Worm (Caenorhabditis elegans) whole organism, early embryonic: Measurements from ENCODE around the gene lron-5.
A peak's percentile ranks its signal among the peaks of the same experiment; 100 is the strongest.

Experiments
- B0310.2 ChIP-seq: sonication (generic microtip); optimal IDR thresholded peaks from 2 replicates; lab custom pipeline; 2016; ENCODE audit warnings: mild to moderate bottlenecking, missing genetic modification characterization, missing compliant biosample characterization
- F13C5.2 ChIP-seq: sonication (generic microtip); optimal IDR thresholded peaks from 2 replicates; lab custom pipeline; 2017; ENCODE audit warnings: mild to moderate bottlenecking, missing genetic modification characterization, inconsistent platforms, missing compliant biosample characterization
- aly-1 ChIP-seq: sonication (generic microtip); optimal IDR thresholded peaks from 2 replicates; lab custom pipeline; 2016; ENCODE audit warnings: missing genetic modification characterization, missing compliant biosample characterization
- ama-1 ChIP-seq: fragments of 150-350 bp; optimal IDR thresholded peaks from 2 replicates; lab custom pipeline; 2014
- ceh-13 ChIP-seq: fragments of 200-800 bp; sonication (Bioruptor generic); optimal IDR thresholded peaks from 2 replicates; lab custom pipeline; 2018; ENCODE audit warnings: mild to moderate bottlenecking, missing genetic modification characterization, missing compliant biosample characterization
- ceh-36 ChIP-seq: sonication (generic microtip); optimal IDR thresholded peaks from 2 replicates; lab custom pipeline; 2016; ENCODE audit warnings: missing genetic modification characterization, inconsistent platforms, missing compliant biosample characterization
- ets-7 ChIP-seq: sonication (generic microtip); optimal IDR thresholded peaks from 2 replicates; lab custom pipeline; 2016; ENCODE audit warnings: missing genotype, missing genetic modification characterization, missing compliant biosample characterization
- flt-1 ChIP-seq: fragments of 200-800 bp; sonication (Bioruptor generic); IDR thresholded peaks from 2 replicates; pipeline ENCODE4 v1.3.6; 2022; ENCODE audit warnings: missing genetic modification characterization, missing compliant biosample characterization
- hmbx-1 ChIP-seq: sonication (generic microtip); optimal IDR thresholded peaks from 2 replicates; lab custom pipeline; 2016; ENCODE audit warnings: mild to moderate bottlenecking, missing genetic modification characterization, missing compliant biosample characterization
- hmg-4 ChIP-seq: fragments of 200-800 bp; sonication (Bioruptor generic); optimal IDR thresholded peaks from 2 replicates; lab custom pipeline; 2018; ENCODE audit warnings: mild to moderate bottlenecking, missing genetic modification characterization, missing compliant biosample characterization
- hnd-1 ChIP-seq: sonication (generic microtip); optimal IDR thresholded peaks from 2 replicates; lab custom pipeline; 2016; ENCODE audit warnings: missing genetic modification characterization, missing compliant biosample characterization
- pes-1 ChIP-seq: fragments of 200-800 bp; sonication (Bioruptor generic); IDR thresholded peaks from 2 replicates; pipeline ENCODE4 v1.3.6; 2022; ENCODE audit warnings: missing genetic modification reagents, missing genetic modification characterization, missing compliant biosample characterization
- scrt-1 ChIP-seq: fragments of 200-800 bp; sonication (Bioruptor generic); IDR thresholded peaks from 2 replicates; pipeline ENCODE4 v1.3.6; 2022; ENCODE audit warnings: missing genetic modification characterization, missing compliant biosample characterization
- sea-1 ChIP-seq: fragments of 200-800 bp; sonication (Bioruptor generic); conservative IDR thresholded peaks from 2 replicates; pipeline ENCODE4 v1.3.6; 2022; ENCODE audit warnings: missing genetic modification characterization, missing compliant biosample characterization
- tbx-11 ChIP-seq: fragments of 200-800 bp; sonication (Bioruptor generic); IDR thresholded peaks from 2 replicates; pipeline ENCODE4 v1.3.6; 2022; ENCODE audit warnings: missing genetic modification characterization, missing compliant biosample characterization
- tbx-37 ChIP-seq: fragments of 200-800 bp; sonication (Bioruptor generic); conservative IDR thresholded peaks from 2 replicates; pipeline ENCODE4 v1.3.6; 2022; ENCODE audit warnings: missing genetic modification reagents, missing genetic modification characterization, missing compliant biosample characterization
- tra-4 ChIP-seq: sonication (generic microtip); optimal IDR thresholded peaks from 2 replicates; lab custom pipeline; 2017; ENCODE audit warnings: missing genetic modification characterization, missing compliant biosample characterization

lron-5 gene

ce11 chrIII:4646246-4646645 lies 23.4 kb downstream of the lron-5 start, which contains the start of gene pqn-29:
Gene pqn-29, minus strand, starts transcription at chrIII:4646346.
- no peak for TF ChIP-seq B0310.2 (tag; lab: Kevin White, UChicago)

ce11 chrIII:4647341-4647740 lies 24.5 kb downstream of the lron-5 start:
- no peak for TF ChIP-seq tbx-11 (GFP tag; lab: Robert Waterston, UW)
- TF ChIP-seq ama-1 (lab: Kevin White, UChicago), result no peak
- TF ChIP-seq F13C5.2 (tag; lab: Kevin White, UChicago), result no peak

DNA sequence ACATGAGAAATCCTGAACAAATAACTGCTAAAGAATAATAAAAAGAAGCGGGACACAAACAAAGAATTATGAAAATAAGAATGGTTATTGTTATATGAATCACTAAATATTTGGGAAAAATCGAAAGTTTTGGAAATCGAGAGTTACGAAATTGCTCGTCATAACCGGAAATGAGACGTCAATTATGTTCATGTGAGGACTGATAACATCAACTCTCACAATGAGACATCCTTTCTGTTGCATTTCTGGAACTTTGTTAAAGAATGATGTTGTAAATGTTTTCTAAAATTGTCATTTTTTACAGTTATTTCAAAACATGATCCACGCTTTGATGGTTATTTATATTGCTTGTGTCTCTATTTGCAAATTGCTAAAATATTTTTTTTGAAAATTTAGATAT lies 25.0 kb downstream of the lron-5 start, which contains the start of gene T23F11.6:
TSS of gene T23F11.6 (minus strand) at position 45 of the 400 bp plus-strand sequence.
- TF ChIP-seq pes-1 (GFP tag; lab: Robert Waterston, UW) (no peak), aly-1 (tag; lab: Kevin White, UChicago) (no peak), flt-1 (GFP tag; lab: Robert Waterston, UW) (no peak), hmbx-1 (tag; lab: Kevin White, UChicago) (no peak), B0310.2 (tag; lab: Kevin White, UChicago) (no peak), tbx-37 (GFP tag; lab: Robert Waterston, UW) (no peak), tbx-11 (GFP tag; lab: Robert Waterston, UW) (no peak), hnd-1 (tag; lab: Kevin White, UChicago) (no peak), ceh-36 (tag; lab: Kevin White, UChicago) (no peak), F13C5.2 (tag; lab: Kevin White, UChicago) (no peak), ama-1 (lab: Kevin White, UChicago) (no peak), ceh-13 (GFP tag; lab: Kevin White, UChicago) (no peak), scrt-1 (no peak), tra-4 (tag; lab: Kevin White, UChicago) (no peak)

ce11 chrIII:4649363-4649768 lies 26.5 kb downstream of the lron-5 start:
- TF ChIP-seq flt-1 (GFP tag; lab: Robert Waterston, UW), result 0 out of 2 replicates have a peak, but pooled peaks have one; percentile 4
- TF ChIP-seq ets-7 (tag; lab: Kevin White, UChicago), result no peak
- TF ChIP-seq ceh-36 (tag; lab: Kevin White, UChicago), result no peak
- no peak for TF ChIP-seq B0310.2 (tag; lab: Kevin White, UChicago)
- TF ChIP-seq F13C5.2 (tag; lab: Kevin White, UChicago), result peak; percentile 63
- peak; percentile 57 for TF ChIP-seq hmg-4 (GFP tag; lab: Kevin White, UChicago)

DNA sequence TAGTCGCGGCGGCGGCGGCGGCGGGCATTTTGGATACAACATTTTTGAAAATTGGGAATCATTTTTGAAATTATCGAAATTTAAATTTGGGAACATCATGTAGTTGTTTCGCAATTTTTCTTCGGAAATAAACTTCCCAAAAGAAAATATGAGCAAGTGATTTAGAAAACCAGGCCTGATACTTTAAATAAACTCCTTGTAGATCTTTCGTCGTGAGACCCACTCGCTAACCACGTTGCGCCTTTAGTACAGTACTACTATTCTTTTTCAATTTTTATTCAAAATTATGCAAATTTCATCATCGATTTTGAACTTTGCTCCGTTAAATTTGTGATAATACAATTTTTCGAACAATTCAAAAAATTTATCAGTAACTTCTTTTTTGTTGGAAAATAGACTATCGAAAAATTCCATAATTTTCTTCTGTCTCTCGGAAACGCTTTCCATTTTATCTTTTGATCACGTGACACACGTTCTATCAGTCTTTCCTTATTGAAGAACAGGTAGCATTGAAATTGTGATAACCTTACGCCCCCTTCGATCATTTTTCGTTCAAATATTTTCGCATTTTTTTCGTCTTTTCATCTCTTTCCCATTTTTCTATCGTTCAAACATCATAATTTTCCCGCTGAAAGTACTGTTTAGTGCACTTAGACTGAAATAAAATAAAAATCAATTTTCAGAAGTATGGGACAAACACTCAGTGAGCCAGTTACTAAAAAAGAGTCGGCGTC lies 27.1 kb downstream of the lron-5 start, which contains the start of gene ppm-2:
TSS of gene ppm-2 (plus strand) at position 684 of the 734 bp plus-strand sequence.
- TF ChIP-seq F13C5.2 (tag; lab: Kevin White, UChicago), result no peak
- TF ChIP-seq scrt-1, result no peak
- TF ChIP-seq pes-1 (GFP tag; lab: Robert Waterston, UW), result no peak
- TF ChIP-seq hnd-1 (tag; lab: Kevin White, UChicago), result no peak
- TF ChIP-seq tra-4 (tag; lab: Kevin White, UChicago), result no peak
- TF ChIP-seq ets-7 (tag; lab: Kevin White, UChicago), result no peak
- no peak for TF ChIP-seq tbx-11 (GFP tag; lab: Robert Waterston, UW)

ce11 chrIII:4653374-4653773 lies 30.5 kb downstream of the lron-5 start:
- TF ChIP-seq scrt-1 (no peak), tra-4 (tag; lab: Kevin White, UChicago) (no peak), B0310.2 (tag; lab: Kevin White, UChicago) (no peak), sea-1 (GFP tag; lab: Robert Waterston, UW) (no peak), aly-1 (tag; lab: Kevin White, UChicago) (no peak), tbx-37 (GFP tag; lab: Robert Waterston, UW) (no peak), ceh-36 (tag; lab: Kevin White, UChicago) (no peak), ets-7 (tag; lab: Kevin White, UChicago) (no peak)

DNA sequence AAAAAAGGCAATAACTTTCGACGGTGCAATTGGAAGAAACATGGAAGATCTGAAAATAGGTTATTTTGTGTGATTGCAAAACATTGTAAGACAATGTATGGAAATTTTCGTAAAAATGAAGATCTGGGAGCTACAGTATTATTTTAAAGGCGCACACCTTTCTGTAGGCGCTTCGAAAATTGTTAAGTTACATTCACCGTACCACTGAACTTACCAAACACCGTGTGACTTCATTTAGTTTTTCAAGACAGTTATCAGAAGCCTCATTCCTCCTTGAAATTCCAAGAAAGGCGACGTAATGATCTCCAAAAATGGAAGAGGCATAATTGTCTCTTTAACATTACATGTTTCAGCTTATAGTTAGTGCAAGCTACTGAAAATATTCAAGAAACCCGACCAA lies 31.1 kb downstream of the lron-5 start:
- TF ChIP-seq B0310.2 (tag; lab: Kevin White, UChicago), result no peak
- TF ChIP-seq F13C5.2 (tag; lab: Kevin White, UChicago), result no peak
- no peak for TF ChIP-seq ama-1 (lab: Kevin White, UChicago)
- no peak for TF ChIP-seq hnd-1 (tag; lab: Kevin White, UChicago)
- TF ChIP-seq scrt-1, result no peak
- no peak for TF ChIP-seq tra-4 (tag; lab: Kevin White, UChicago)
- no peak for TF ChIP-seq pes-1 (GFP tag; lab: Robert Waterston, UW)
- no peak for TF ChIP-seq ceh-13 (GFP tag; lab: Kevin White, UChicago)
- no peak for TF ChIP-seq flt-1 (GFP tag; lab: Robert Waterston, UW)
- no peak for TF ChIP-seq aly-1 (tag; lab: Kevin White, UChicago)
- TF ChIP-seq ets-7 (tag; lab: Kevin White, UChicago), result no peak
- no peak for TF ChIP-seq hmg-4 (GFP tag; lab: Kevin White, UChicago)
- no peak for TF ChIP-seq tbx-37 (GFP tag; lab: Robert Waterston, UW)
- no peak for TF ChIP-seq hmbx-1 (tag; lab: Kevin White, UChicago)

DNA sequence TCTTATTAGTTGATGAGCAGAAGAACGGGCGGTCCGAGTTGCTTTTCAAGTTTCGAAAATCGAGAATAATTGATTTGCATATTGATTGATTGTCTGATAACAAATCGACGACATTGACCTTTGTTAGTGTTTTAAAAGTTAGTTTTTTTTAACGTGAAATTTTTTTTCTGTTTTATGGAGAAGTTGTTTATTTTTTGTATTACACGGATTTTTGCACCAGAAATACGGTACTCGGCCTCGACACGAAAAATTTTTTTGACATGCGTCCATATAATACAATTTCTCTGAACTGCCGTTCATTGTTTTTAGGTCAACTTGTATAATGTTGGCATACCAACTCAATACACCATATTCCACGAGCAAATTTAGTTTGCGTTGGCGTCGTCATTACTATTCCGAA lies 32.6 kb downstream of the lron-5 start, which contains the start of gene T23F11.2:
TSS of gene T23F11.2 (minus strand) at position 101 of the 400 bp plus-strand sequence.
- no peak for TF ChIP-seq ets-7 (tag; lab: Kevin White, UChicago)
- TF ChIP-seq sea-1 (GFP tag; lab: Robert Waterston, UW), result no peak
- TF ChIP-seq tbx-11 (GFP tag; lab: Robert Waterston, UW), result no peak
- TF ChIP-seq tbx-37 (GFP tag; lab: Robert Waterston, UW), result no peak
- no peak for TF ChIP-seq hmg-4 (GFP tag; lab: Kevin White, UChicago)
- no peak for TF ChIP-seq ama-1 (lab: Kevin White, UChicago)
- no peak for TF ChIP-seq pes-1 (GFP tag; lab: Robert Waterston, UW)
- TF ChIP-seq aly-1 (tag; lab: Kevin White, UChicago), result no peak
- no peak for TF ChIP-seq flt-1 (GFP tag; lab: Robert Waterston, UW)
- TF ChIP-seq tra-4 (tag; lab: Kevin White, UChicago), result no peak
- no peak for TF ChIP-seq F13C5.2 (tag; lab: Kevin White, UChicago)
- no peak for TF ChIP-seq scrt-1
- no peak for TF ChIP-seq ceh-36 (tag; lab: Kevin White, UChicago)
- TF ChIP-seq hmbx-1 (tag; lab: Kevin White, UChicago), result no peak
- no peak for TF ChIP-seq hnd-1 (tag; lab: Kevin White, UChicago)
- no peak for TF ChIP-seq B0310.2 (tag; lab: Kevin White, UChicago)
- no peak for TF ChIP-seq ceh-13 (GFP tag; lab: Kevin White, UChicago)
